Fruit fly (Drosophila melanogaster) whole organism: ENCODE measurements around the gene CG31269.

ENCODE experiments used
- Dll ChIP-seq: fragments of >200 bp; optimal IDR thresholded peaks from 2 replicates; lab custom pipeline; 2017
- EcR ChIP-seq, 2 experiments: fragments of >200 bp; optimal IDR thresholded peaks; 2 replicates each; lab custom pipeline; 2017; ENCODE audit warnings: missing biosample characterization in 2 of 2, missing genetic modification characterization in 2 of 2, missing genetic modification reagents in 2 of 2
- usp ChIP-seq: fragments of >200 bp; optimal IDR thresholded peaks from 2 replicates; lab custom pipeline; 2017; ENCODE audit warnings: missing biosample characterization, missing genetic modification characterization, mixed read lengths

dm6 chr3R:17085029-17085807, 41.7 kb upstream of the CG31269 start, which contains the start of gene GckIII:
- no peak for TF ChIP-seq usp (GFP tag; lab: Kevin White, UChicago)
- TF ChIP-seq Dll: no peak
- TF ChIP-seq EcR (GFP tag; optimal IDR thresholded peaks at IDR 0.05; lab: Kevin White, UChicago): no peak
